Fruit fly (Drosophila melanogaster) Kc167 (cell line): ENCODE results near the gene CG31029.

Source experiments
- Myc ChIP-seq: fragments of >200 bp; optimal IDR thresholded peaks from 2 replicates; lab custom pipeline; 2017; ENCODE audit warnings: missing external identifiers
- Sin3A ChIP-seq: fragments of >200 bp; optimal IDR thresholded peaks from 2 replicates; lab custom pipeline; 2018; ENCODE audit warnings: missing external identifiers
- h ChIP-seq: fragments of >200 bp; optimal IDR thresholded peaks from 3 replicates; lab custom pipeline; 2018; ENCODE audit warnings: missing external identifiers
- insv ChIP-seq: fragments of >200 bp; optimal IDR thresholded peaks from 3 replicates; lab custom pipeline; 2018; ENCODE audit warnings: missing external identifiers
- psq ChIP-seq: fragments of >200 bp; optimal IDR thresholded peaks from 2 replicates; lab custom pipeline; 2017; ENCODE audit warnings: missing external identifiers
- ttk ChIP-seq: sonication (Bioruptor generic); optimal IDR thresholded peaks from 2 replicates; lab custom pipeline; 2017; ENCODE audit warnings: missing external identifiers

DNA sequence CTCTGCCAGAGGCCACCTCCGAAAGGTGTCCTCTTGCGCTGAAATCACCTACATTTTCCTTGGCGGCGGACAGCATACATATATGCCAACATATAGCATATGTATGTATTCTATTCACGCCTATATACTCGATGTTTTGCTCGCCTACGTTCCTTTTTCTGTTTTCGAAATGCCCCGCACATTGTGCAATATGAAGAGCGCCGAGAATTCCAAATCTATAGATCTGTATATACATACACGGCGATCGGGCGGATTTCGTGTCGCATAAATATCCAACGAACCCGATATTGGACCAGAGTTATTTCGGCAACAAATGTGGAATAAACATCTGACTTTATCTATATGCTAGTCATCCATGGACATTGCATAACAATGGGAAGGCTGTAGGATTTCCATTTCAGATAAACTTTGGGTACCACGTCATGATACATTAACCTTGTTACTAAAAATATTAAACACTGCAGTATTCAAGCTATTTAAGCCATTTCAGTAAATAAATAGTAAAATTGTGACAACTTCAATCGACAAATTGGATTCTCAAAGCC lies 42.9 kb upstream of the CG31029 start:
- TF ChIP-seq h (no peak), Sin3A (no peak), psq (lab: Kevin White, UChicago) (no peak), ttk (lab: Kevin White, UChicago) (no peak), Myc (lab: Kevin White, UChicago) (no peak), insv (lab: Kevin White, UChicago) (no peak)
